Fruit fly (Drosophila melanogaster) whole organism, prepupa: ENCODE results near the gene Lamtor5.

ENCODE experiments used
- Gug ChIP-seq: fragments of 200-800 bp; sonication (Bioruptor generic); IDR thresholded peaks from 2 replicates; pipeline ENCODE4 v1.3.6; 2022; ENCODE audit warnings: missing biosample characterization, missing genetic modification characterization
- Smox ChIP-seq: fragments of 200-800 bp; sonication (Bioruptor generic); optimal IDR thresholded peaks from 3 replicates; lab custom pipeline; 2016; ENCODE audit warnings: missing biosample characterization, missing genetic modification characterization

DNA sequence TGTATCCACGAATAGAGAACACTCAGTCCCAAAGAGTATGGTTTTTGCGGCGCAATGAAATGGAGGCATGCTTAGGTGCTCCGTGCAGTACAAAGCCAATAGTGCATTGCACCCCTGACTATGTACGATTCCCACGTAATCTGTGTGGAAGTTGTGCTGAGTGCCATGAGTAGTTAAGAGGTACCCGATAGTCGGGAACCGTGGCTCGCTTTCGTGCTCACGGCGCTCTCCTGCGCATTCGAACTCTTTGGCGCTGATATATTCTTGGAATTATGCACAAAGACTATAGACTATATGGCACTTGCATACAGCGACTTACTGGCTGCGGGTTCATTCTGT lies 34.2 kb downstream of the Lamtor5 start:
- TF ChIP-seq Gug (GFP tag; lab: Robert Waterston, UW) (peak; percentile 60), Smox (GFP tag; lab: Kevin White, UChicago) (peak; percentile 73)
